Worm (Caenorhabditis elegans) whole organism, L4 larva: ENCODE data around the gene ttb-1.
A peak's percentile ranks its signal among the peaks of the same experiment; 100 is the strongest.

Experiments
- D1046.2 ChIP-seq: fragments of 200-800 bp; sonication (Bioruptor generic); IDR thresholded peaks from 2 replicates; pipeline ENCODE4 v1.3.6; 2022; ENCODE audit warnings: missing genetic modification characterization, missing compliant biosample characterization
- F10B5.3 ChIP-seq: sonication (generic microtip); optimal IDR thresholded peaks from 2 replicates; lab custom pipeline; 2016; ENCODE audit warnings: mild to moderate bottlenecking, missing genetic modification characterization, missing compliant biosample characterization
- F37D6.2 ChIP-seq: sonication (generic microtip); optimal IDR thresholded peaks from 2 replicates; lab custom pipeline; 2016; ENCODE audit warnings: mild to moderate bottlenecking, missing genetic modification characterization, missing compliant biosample characterization
- T20F7.1 ChIP-seq: fragments of 200-800 bp; sonication (Bioruptor generic); optimal IDR thresholded peaks from 2 replicates; lab custom pipeline; 2018; ENCODE audit warnings: mild to moderate bottlenecking, missing genetic modification characterization, missing compliant biosample characterization
- T26A8.4 ChIP-seq: fragments of 200-800 bp; sonication (Bioruptor generic); IDR thresholded peaks from 2 replicates; pipeline ENCODE4 v1.3.6; 2022; ENCODE audit warnings: missing genetic modification characterization, missing compliant biosample characterization
- Y105C5A.15 ChIP-seq: fragments of 200-800 bp; sonication (Bioruptor generic); IDR thresholded peaks from 2 replicates; pipeline ENCODE4 v1.3.6; 2022; ENCODE audit warnings: missing genetic modification characterization, missing compliant biosample characterization
- Y5F2A.4 ChIP-seq: fragments of 200-800 bp; sonication (Bioruptor generic); optimal IDR thresholded peaks from 2 replicates; lab custom pipeline; 2018; ENCODE audit warnings: mild to moderate bottlenecking, missing genetic modification characterization, missing compliant biosample characterization
- Y75B8A.6 ChIP-seq: fragments of 200-800 bp; sonication (Bioruptor generic); IDR thresholded peaks from 2 replicates; pipeline ENCODE4 v1.3.6; 2022; ENCODE audit warnings: missing genetic modification reagents, missing genetic modification characterization, missing compliant biosample characterization
- aha-1 ChIP-seq: fragments of 150-350 bp; peaks from one replicate; lab custom pipeline; 2014; ENCODE audit warnings: missing biosample characterization, missing genetic modification characterization
- ceh-20 ChIP-seq: fragments of 200-800 bp; sonication (Bioruptor generic); IDR thresholded peaks from 2 replicates; pipeline ENCODE4 v1.3.6; 2022; ENCODE audit warnings: missing genetic modification reagents, missing genetic modification characterization, missing compliant biosample characterization
- ceh-44 ChIP-seq: fragments of 200-800 bp; sonication (Bioruptor generic); IDR thresholded peaks from 2 replicates; pipeline ENCODE4 v1.3.6; 2022; ENCODE audit warnings: missing genetic modification reagents, missing genetic modification characterization, missing compliant biosample characterization
- ceh-82 ChIP-seq: sonication (generic microtip); optimal IDR thresholded peaks from 2 replicates; lab custom pipeline; 2017; ENCODE audit warnings: missing biosample characterization, missing genetic modification characterization
- cey-2 ChIP-seq: sonication (generic microtip); optimal IDR thresholded peaks from 3 replicates; lab custom pipeline; 2017; ENCODE audit warnings: missing genetic modification characterization, mild to moderate bottlenecking, missing compliant biosample characterization, antibody characterized with exemption, borderline replicate concordance; ENCODE audit not compliant: insufficient read depth
- ctbp-1 ChIP-seq: fragments of 200-800 bp; sonication (Bioruptor generic); IDR thresholded peaks from 2 replicates; pipeline ENCODE4 v1.3.6; 2022; ENCODE audit warnings: missing genetic modification reagents, missing genetic modification characterization, missing compliant biosample characterization
- daf-12 ChIP-seq: fragments of 150-350 bp; optimal IDR thresholded peaks from 2 replicates; lab custom pipeline; 2014; ENCODE audit warnings: missing biosample characterization, missing genetic modification reagents, missing genetic modification characterization
- daf-16 ChIP-seq, 3 experiments: sonication (generic microtip); optimal IDR thresholded peaks; 2 replicates each; lab custom pipeline; 2016 to 2017; ENCODE audit warnings: missing genetic modification characterization in 3 of 3, missing genetic modification reagents in 3 of 3, mild to moderate bottlenecking in 2 of 3, missing compliant biosample characterization in 2 of 3, missing biosample characterization in 1 of 3, moderate library complexity in 1 of 3
- daf-19 ChIP-seq: fragments of 200-800 bp; sonication (Bioruptor generic); conservative IDR thresholded peaks from 2 replicates; pipeline ENCODE4 v1.3.6; 2022; ENCODE audit warnings: missing genetic modification characterization, missing compliant biosample characterization
- dmd-6 ChIP-seq: fragments of 200-800 bp; sonication (Bioruptor generic); IDR thresholded peaks from 2 replicates; pipeline ENCODE4 v1.3.6; 2022; ENCODE audit warnings: missing genetic modification reagents, missing genetic modification characterization, missing compliant biosample characterization
- dmd-8 ChIP-seq: fragments of 200-800 bp; sonication (Bioruptor generic); IDR thresholded peaks from 2 replicates; pipeline ENCODE4 v1.3.6; 2022; ENCODE audit warnings: missing genetic modification characterization, missing compliant biosample characterization
- dpl-1 ChIP-seq: fragments of 150-350 bp; optimal IDR thresholded peaks from 2 replicates; lab custom pipeline; 2014; ENCODE audit warnings: missing biosample characterization, missing genetic modification reagents, missing genetic modification characterization
- dve-1 ChIP-seq: sonication (generic microtip); optimal IDR thresholded peaks from 2 replicates; lab custom pipeline; 2017; ENCODE audit warnings: antibody characterized with exemption, mild to moderate bottlenecking, missing genetic modification characterization, missing compliant biosample characterization; ENCODE audit not compliant: insufficient read depth
- fos-1 ChIP-seq: fragments of 150-350 bp; optimal IDR thresholded peaks from 2 replicates; lab custom pipeline; 2014; ENCODE audit warnings: missing biosample characterization, missing genetic modification characterization
- hlh-30 ChIP-seq: sonication (generic microtip); optimal IDR thresholded peaks from 2 replicates; lab custom pipeline; 2017; ENCODE audit warnings: antibody characterized with exemption, mild to moderate bottlenecking, missing genetic modification characterization, missing compliant biosample characterization; ENCODE audit not compliant: insufficient read depth
- hmg-1.1 ChIP-seq: fragments of 200-800 bp; sonication (Bioruptor generic); IDR thresholded peaks from 2 replicates; pipeline ENCODE4 v1.3.6; 2022; ENCODE audit warnings: missing genetic modification reagents, missing genetic modification characterization, missing compliant biosample characterization
- lin-1 ChIP-seq: fragments of 200-800 bp; sonication (Bioruptor generic); IDR thresholded peaks from 2 replicates; pipeline ENCODE4 v1.3.6; 2022; ENCODE audit warnings: missing genetic modification reagents, missing genetic modification characterization, missing compliant biosample characterization
- lsy-2 ChIP-seq, 2 experiments: fragments of 150-350 bp in 1 of 2; sonication (generic microtip) in 1 of 2; optimal IDR thresholded peaks; 2 replicates each; lab custom pipeline; 2014 to 2017; ENCODE audit warnings: missing biosample characterization in 2 of 2, missing genetic modification characterization in 2 of 2
- mdl-1 ChIP-seq, 2 experiments: fragments of 150-350 bp in 1 of 2; sonication (generic microtip) in 1 of 2; optimal IDR thresholded peaks; 2 replicates each; lab custom pipeline; 2014 to 2017; ENCODE audit warnings: missing biosample characterization in 2 of 2, missing genetic modification characterization in 2 of 2
- mep-1 ChIP-seq: fragments of 150-350 bp; sonication (generic microtip); optimal IDR thresholded peaks from 3 replicates; lab custom pipeline; 2014; ENCODE audit warnings: missing biosample characterization, missing genetic modification characterization
- nhr-102 ChIP-seq: sonication (generic microtip); optimal IDR thresholded peaks from 2 replicates; lab custom pipeline; 2016; ENCODE audit warnings: mild to moderate bottlenecking, missing genetic modification characterization, moderate library complexity, missing compliant biosample characterization
- nhr-11 ChIP-seq: fragments of 150-350 bp; optimal IDR thresholded peaks from 2 replicates; lab custom pipeline; 2014; ENCODE audit warnings: missing biosample characterization, missing genetic modification characterization
- nhr-76 ChIP-seq: fragments of 150-350 bp; optimal IDR thresholded peaks from 2 replicates; lab custom pipeline; 2014; ENCODE audit warnings: missing biosample characterization, missing genetic modification characterization
- pha-4 ChIP-seq, 2 experiments: fragments of 150-350 bp in 1 of 2; fragments of 200-800 bp in 1 of 2; sonication (Bioruptor generic) in 1 of 2; IDR thresholded peaks in 1 of 2; optimal IDR thresholded peaks in 1 of 2; 2 replicates each; pipeline versions ENCODE4 v1.3.6 to Lab custom; 2014 to 2022; ENCODE audit warnings: missing genetic modification characterization in 2 of 2, missing genetic modification reagents in 2 of 2, missing biosample characterization in 1 of 2, missing compliant biosample characterization in 1 of 2
- php-3 ChIP-seq: fragments of 200-800 bp; sonication (Bioruptor generic); IDR thresholded peaks from 2 replicates; pipeline ENCODE4 v1.3.6; 2022; ENCODE audit warnings: missing genetic modification reagents, missing genetic modification characterization, missing compliant biosample characterization
- rbr-2 ChIP-seq: sonication (generic microtip); optimal IDR thresholded peaks from 2 replicates; lab custom pipeline; 2016; ENCODE audit warnings: missing genotype, missing genetic modification characterization, missing compliant biosample characterization
- saeg-2 ChIP-seq: fragments of 200-800 bp; sonication (Bioruptor generic); IDR thresholded peaks from 2 replicates; pipeline ENCODE4 v1.3.6; 2022; ENCODE audit warnings: missing genetic modification reagents, missing genetic modification characterization, missing compliant biosample characterization
- set-16 ChIP-seq: fragments of 200-800 bp; sonication (Bioruptor generic); IDR thresholded peaks from 2 replicates; pipeline ENCODE4 v1.3.6; 2022; ENCODE audit warnings: missing genetic modification reagents, missing genetic modification characterization, missing compliant biosample characterization
- skn-1 ChIP-seq: fragments of 150-350 bp; optimal IDR thresholded peaks from 2 replicates; lab custom pipeline; 2014; ENCODE audit warnings: missing biosample characterization, missing genetic modification characterization
- tag-97 ChIP-seq: fragments of 200-800 bp; sonication (Bioruptor generic); IDR thresholded peaks from 2 replicates; pipeline ENCODE4 v1.3.6; 2022; ENCODE audit warnings: missing genetic modification characterization, missing compliant biosample characterization
- unc-130 ChIP-seq: sonication (generic microtip); optimal IDR thresholded peaks from 2 replicates; lab custom pipeline; 2016; ENCODE audit warnings: missing genetic modification reagents, missing genetic modification characterization, missing compliant biosample characterization
- zag-1 ChIP-seq: fragments of 150-350 bp; optimal IDR thresholded peaks from 2 replicates; lab custom pipeline; 2014; ENCODE audit warnings: missing biosample characterization, missing genetic modification characterization
- zip-11 ChIP-seq: fragments of 200-800 bp; sonication (Bioruptor generic); IDR thresholded peaks from 2 replicates; pipeline ENCODE4 v1.3.6; 2022; ENCODE audit warnings: missing genetic modification characterization, missing compliant biosample characterization
- zip-2 ChIP-seq: fragments of 150-350 bp; optimal IDR thresholded peaks from 2 replicates; lab custom pipeline; 2014; ENCODE audit warnings: missing biosample characterization, missing genetic modification characterization

The ttb-1 gene

DNA sequence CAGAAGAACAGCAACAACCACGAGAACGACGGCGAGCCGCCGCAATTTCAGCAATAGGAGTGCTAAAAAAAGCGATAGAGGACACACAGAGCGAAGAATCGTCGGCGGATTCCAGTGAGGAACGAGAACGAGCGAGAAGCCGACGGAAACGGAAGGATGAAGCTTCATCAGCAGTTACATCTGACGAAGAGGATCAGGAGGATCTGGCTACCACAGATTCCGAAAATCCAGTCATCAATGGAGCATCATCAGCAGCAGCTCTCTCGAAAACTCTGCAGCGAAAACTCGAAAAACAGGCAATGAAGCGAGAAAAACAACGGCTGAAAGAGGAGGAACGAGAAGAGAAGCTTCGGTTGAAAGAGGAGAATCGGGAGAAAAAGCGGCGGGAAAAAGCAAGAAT is 32.8 kb downstream of the ttb-1 start:
- TF ChIP-seq set-16 (GFP tag; lab: Robert Waterston, UW) (peak; percentile 19; the same call in 1 of the 2 replicates), unc-130 (GFP tag; lab: Kevin White, UChicago) (no peak), T20F7.1 (GFP tag; lab: Kevin White, UChicago) (no peak)
- TF ChIP-seq, all 104 proteins: peak for 1

ce11 chrV:194760-195159 is 38.1 kb downstream of the ttb-1 start:
- TF ChIP-seq set-16 (GFP tag; lab: Robert Waterston, UW) (peak; percentile 75), F10B5.3 (no peak)

- TF ChIP-seq saeg-2 (GFP tag; lab: Robert Waterston, UW) (no peak), dpl-1 (no peak), Y75B8A.6 (GFP tag; lab: Robert Waterston, UW) (no peak), mep-1 (no peak), aha-1 (peak; percentile 15), pha-4 (GFP tag; IDR thresholded peaks at IDR 0.05; lab: Robert Waterston, UW) (no peak), pha-4 (tag; optimal IDR thresholded peaks at IDR 0.05; lab: Kevin White, UChicago) (no peak)
These were observed 44.7 kb downstream of the ttb-1 start, which contains the start of gene trpp-1 for ce11 chrV:201300-201699. TSS of gene trpp-1 (plus strand) at chrV:201600.

DNA sequence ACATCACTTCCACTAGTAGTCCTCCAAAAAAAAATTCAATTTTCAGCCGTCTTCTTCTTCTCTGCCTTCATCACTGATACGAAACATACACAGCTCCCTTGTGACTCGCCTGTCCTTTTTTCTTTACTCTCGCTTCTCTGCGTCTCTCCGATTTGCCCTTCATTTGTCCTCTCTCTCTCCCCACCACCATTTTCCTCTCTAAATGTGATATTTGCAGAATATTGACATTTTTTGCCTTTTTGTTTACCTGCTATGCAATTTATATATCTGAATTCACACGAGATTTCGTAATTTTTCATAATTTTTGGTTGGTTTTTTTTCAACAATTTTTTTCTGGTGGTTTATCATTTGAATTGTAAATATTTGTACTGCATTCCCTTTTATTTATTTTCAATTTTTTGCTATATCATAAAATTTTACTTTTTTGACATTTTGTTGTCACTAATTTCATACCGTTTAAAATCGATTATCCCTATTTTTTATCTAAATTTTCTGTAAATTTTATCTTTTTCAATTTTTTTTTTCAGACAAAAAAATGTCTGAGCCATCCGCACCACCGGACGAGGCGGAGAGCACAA is 47.3 kb downstream of the ttb-1 start, which contains the start of gene lec-12:
Gene lec-12, plus strand, starts transcription at position 528 of the 578 bp plus-strand sequence.
- TF ChIP-seq nhr-102 (tag; lab: Kevin White, UChicago) = peak; percentile 25
- no peak for TF ChIP-seq ceh-82
- TF ChIP-seq D1046.2 (GFP tag; lab: Robert Waterston, UW) = no peak
- no peak for TF ChIP-seq T26A8.4
- no peak for TF ChIP-seq ceh-20 (GFP tag; lab: Robert Waterston, UW)
- peak; percentile 79 for TF ChIP-seq zip-2 (tag; lab: Kevin White, UChicago)
- TF ChIP-seq daf-12 = no peak
- no peak for TF ChIP-seq tag-97 (GFP tag; lab: Robert Waterston, UW)
- TF ChIP-seq nhr-76 = no peak
- no peak for TF ChIP-seq daf-16 (GFP tag; optimal IDR thresholded peaks at IDR 0.05; lab: Kevin White, UChicago)
- TF ChIP-seq daf-16 (tag; optimal IDR thresholded peaks at IDR 0.05; lab: Kevin White, UChicago) = peak; percentile 92
- no peak for TF ChIP-seq zip-11 (GFP tag; lab: Robert Waterston, UW)
- no peak for TF ChIP-seq skn-1 (tag; lab: Kevin White, UChicago)
- no peak for TF ChIP-seq pha-4 (GFP tag; IDR thresholded peaks at IDR 0.05; lab: Robert Waterston, UW)
- TF ChIP-seq pha-4 (tag; optimal IDR thresholded peaks at IDR 0.05; lab: Kevin White, UChicago) = peak; percentile 91
- peak; percentile 2 for TF ChIP-seq rbr-2 (tag; lab: Kevin White, UChicago)
- peak; percentile 35; the same call in 1 of the 2 replicates for TF ChIP-seq hmg-1.1 (GFP tag; lab: Robert Waterston, UW)
- TF ChIP-seq saeg-2 (GFP tag; lab: Robert Waterston, UW) = no peak
- TF ChIP-seq php-3 (GFP tag; lab: Robert Waterston, UW) = no peak
- no peak for TF ChIP-seq ctbp-1 (GFP tag; lab: Robert Waterston, UW)
- no peak for TF ChIP-seq unc-130 (GFP tag; lab: Kevin White, UChicago)
- TF ChIP-seq F37D6.2 = no peak
- TF ChIP-seq mdl-1 (tag; optimal IDR thresholded peaks at IDR 0.05; lab: Kevin White, UChicago) = no peak
- TF ChIP-seq fos-1 (tag; lab: Kevin White, UChicago) = no peak
- TF ChIP-seq cey-2 (tag; lab: Kevin White, UChicago) = no peak
- no peak for TF ChIP-seq Y105C5A.15 (GFP tag; lab: Robert Waterston, UW)
- no peak for TF ChIP-seq Y5F2A.4
- TF ChIP-seq zag-1 (tag; lab: Kevin White, UChicago) = no peak
- no peak for TF ChIP-seq set-16 (GFP tag; lab: Robert Waterston, UW)
- no peak for TF ChIP-seq dmd-8
- no peak for TF ChIP-seq dmd-6 (GFP tag; lab: Robert Waterston, UW)
- peak in 1 of 2 experiments; percentile 18 for TF ChIP-seq lsy-2 (tag; optimal IDR thresholded peaks at IDR 0.05; lab: Kevin White, UChicago)
- no peak for TF ChIP-seq lin-1 (GFP tag; lab: Robert Waterston, UW)
- peak; percentile 54 for TF ChIP-seq dve-1 (tag; lab: Kevin White, UChicago)
- TF ChIP-seq F10B5.3 = no peak
- no peak for TF ChIP-seq dpl-1
- no peak for TF ChIP-seq ceh-44
- no peak for TF ChIP-seq nhr-11 (tag; lab: Kevin White, UChicago)
- peak; percentile 39 for TF ChIP-seq mep-1
- no peak for TF ChIP-seq daf-19 (GFP tag; lab: Robert Waterston, UW)
- peak; percentile 65 for TF ChIP-seq hlh-30 (tag; lab: Kevin White, UChicago)
